Worm (Caenorhabditis elegans) whole organism, midembryonic: ENCODE measurements around the gene clec-50.

Experiments used
- T22C8.4 ChIP-seq: fragments of 200-800 bp; sonication (Bioruptor generic); IDR thresholded peaks from 2 replicates; pipeline ENCODE4 v1.3.6; 2022; ENCODE audit warnings: missing genetic modification characterization, missing compliant biosample characterization
- flt-1 ChIP-seq: fragments of 200-800 bp; sonication (Bioruptor generic); IDR thresholded peaks from 2 replicates; pipeline ENCODE4 v1.3.6; 2022; ENCODE audit warnings: missing genetic modification characterization, missing compliant biosample characterization
- klf-2 ChIP-seq: fragments of 200-800 bp; sonication (Bioruptor generic); conservative IDR thresholded peaks from 2 replicates; pipeline ENCODE4 v1.3.6; 2022; ENCODE audit warnings: missing genetic modification reagents, missing genetic modification characterization, missing compliant biosample characterization
- ref-1 ChIP-seq: fragments of 200-800 bp; sonication (Bioruptor generic); conservative IDR thresholded peaks from 2 replicates; pipeline ENCODE4 v1.3.6; 2022; ENCODE audit warnings: missing genetic modification reagents, missing genetic modification characterization, missing compliant biosample characterization
- ztf-23 ChIP-seq: fragments of 200-800 bp; sonication (Bioruptor generic); IDR thresholded peaks from 2 replicates; pipeline ENCODE4 v1.3.6; 2022; ENCODE audit warnings: missing genetic modification reagents, missing genetic modification characterization, missing compliant biosample characterization
- ztf-29 ChIP-seq: fragments of 200-800 bp; sonication (Bioruptor generic); IDR thresholded peaks from 2 replicates; pipeline ENCODE4 v1.3.6; 2022; ENCODE audit warnings: missing genetic modification reagents, missing genetic modification characterization, missing compliant biosample characterization

DNA sequence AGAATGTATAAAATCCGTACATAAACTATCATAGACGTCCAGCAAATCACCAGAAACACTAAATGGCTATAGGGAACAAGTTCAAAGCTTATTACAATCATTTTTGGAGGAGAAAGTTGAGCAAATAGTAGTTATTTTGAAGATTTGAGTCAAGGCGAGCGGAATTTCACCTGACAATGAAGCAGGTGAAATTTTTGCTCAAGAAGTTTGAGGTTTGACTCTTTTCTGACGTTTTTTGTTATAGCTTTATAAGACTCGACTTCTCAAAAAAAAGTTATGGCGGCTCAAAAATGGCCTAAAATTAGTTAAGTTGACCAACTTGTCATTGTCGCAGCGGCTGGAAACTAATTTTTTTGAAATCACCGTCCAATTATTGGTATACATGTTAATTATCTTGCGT, 46.3 kb downstream of the clec-50 start, which contains the start of gene srv-3:
- no peak for TF ChIP-seq ztf-23 (GFP tag; lab: Robert Waterston, UW)
- no peak for TF ChIP-seq ref-1 (GFP tag; lab: Robert Waterston, UW)
- no peak for TF ChIP-seq ztf-29
- TF ChIP-seq klf-2 (GFP tag; lab: Robert Waterston, UW) = no peak
- no peak for TF ChIP-seq T22C8.4 (GFP tag; lab: Robert Waterston, UW)
- TF ChIP-seq flt-1 = no peak
